Fruit fly (Drosophila melanogaster) whole organism, embryonic: Measurements from ENCODE around the gene Sr-CI.

Experiments
- B-H1 ChIP-seq: fragments of 200-800 bp; sonication (Bioruptor generic); IDR thresholded peaks from 3 replicates; pipeline ENCODE4 v1.3.6; 2022; ENCODE audit warnings: missing biosample characterization, missing genetic modification characterization
- CG10979 ChIP-seq: fragments of 200-800 bp; sonication (Bioruptor generic); optimal IDR thresholded peaks from 2 replicates; lab custom pipeline; 2018; ENCODE audit warnings: missing biosample characterization, mild to moderate bottlenecking, missing genetic modification characterization, moderate library complexity
- CG11247 ChIP-seq: fragments of 200-800 bp; sonication (Bioruptor generic); IDR thresholded peaks from 2 replicates; pipeline ENCODE4 v1.3.6; 2022; ENCODE audit warnings: missing biosample characterization, missing genetic modification characterization
- CG11398 ChIP-seq: fragments of 200-800 bp; sonication (Bioruptor generic); optimal IDR thresholded peaks from 2 replicates; lab custom pipeline; 2016; ENCODE audit warnings: missing biosample characterization, missing genetic modification characterization
- CG12769 ChIP-seq: fragments of 200-800 bp; sonication (Bioruptor generic); optimal IDR thresholded peaks from 2 replicates; lab custom pipeline; 2019; ENCODE audit warnings: missing biosample characterization, mild to moderate bottlenecking, missing genetic modification characterization, moderate library complexity
- CG13775 ChIP-seq: fragments of 200-800 bp; sonication (Bioruptor generic); optimal IDR thresholded peaks from 3 replicates; lab custom pipeline; 2017; ENCODE audit warnings: missing biosample characterization, mild to moderate bottlenecking, missing genetic modification characterization
- CG14441 ChIP-seq: fragments of 200-800 bp; sonication (Bioruptor generic); IDR thresholded peaks from 2 replicates; pipeline ENCODE4 v1.3.6; 2022; ENCODE audit warnings: missing biosample characterization, missing genetic modification characterization
- CG15269 ChIP-seq: fragments of 200-800 bp; sonication (Bioruptor generic); optimal IDR thresholded peaks from 2 replicates; lab custom pipeline; 2018; ENCODE audit warnings: missing biosample characterization, mild to moderate bottlenecking, missing genetic modification characterization, moderate library complexity
- CG16815 ChIP-seq: fragments of 200-800 bp; sonication (Bioruptor generic); optimal IDR thresholded peaks from 3 replicates; lab custom pipeline; 2017; ENCODE audit warnings: missing biosample characterization, mild to moderate bottlenecking, missing genetic modification characterization
- CG17385 ChIP-seq: fragments of 200-800 bp; sonication (Bioruptor generic); optimal IDR thresholded peaks from 3 replicates; lab custom pipeline; 2018; ENCODE audit warnings: missing biosample characterization, mild to moderate bottlenecking, missing genetic modification characterization
- CG32532 ChIP-seq: fragments of 200-800 bp; sonication (Bioruptor generic); IDR thresholded peaks from 2 replicates; pipeline ENCODE4 v1.3.6; 2022; ENCODE audit warnings: missing biosample characterization, missing genetic modification characterization
- CG4328 ChIP-seq: fragments of 200-800 bp; sonication (Bioruptor generic); optimal IDR thresholded peaks from 3 replicates; lab custom pipeline; 2017; ENCODE audit warnings: missing biosample characterization, missing genetic modification reagents, missing genetic modification characterization
- CG4617 ChIP-seq: fragments of 200-800 bp; sonication (Bioruptor generic); optimal IDR thresholded peaks from 3 replicates; lab custom pipeline; 2016; ENCODE audit warnings: missing biosample characterization, missing genetic modification characterization, borderline replicate concordance
- CG5245 ChIP-seq: fragments of 200-800 bp; sonication (Bioruptor generic); optimal IDR thresholded peaks from 3 replicates; lab custom pipeline; 2016; ENCODE audit warnings: missing biosample characterization, missing genetic modification characterization
- CG9932 ChIP-seq: fragments of 200-800 bp; sonication (Bioruptor generic); IDR thresholded peaks from 2 replicates; pipeline ENCODE4 v1.3.6; 2022; ENCODE audit warnings: missing biosample characterization, missing genetic modification characterization
- Ets97D ChIP-seq: fragments of 200-800 bp; sonication (Bioruptor generic); optimal IDR thresholded peaks from 3 replicates; lab custom pipeline; 2016; ENCODE audit warnings: missing biosample characterization, missing genetic modification characterization
- Fer1 ChIP-seq: fragments of 200-800 bp; sonication (Bioruptor generic); optimal IDR thresholded peaks from 2 replicates; lab custom pipeline; 2017; ENCODE audit warnings: missing biosample characterization, mild to moderate bottlenecking, missing genetic modification characterization
- Hand ChIP-seq: fragments of 200-800 bp; sonication (Bioruptor generic); optimal IDR thresholded peaks from 2 replicates; lab custom pipeline; 2017; ENCODE audit warnings: mild to moderate bottlenecking, missing biosample characterization, missing genetic modification reagents, missing genetic modification characterization
- Hey ChIP-seq: fragments of 200-800 bp; sonication (Bioruptor generic); optimal IDR thresholded peaks from 3 replicates; lab custom pipeline; 2018; ENCODE audit warnings: missing biosample characterization, mild to moderate bottlenecking, missing genetic modification characterization
- Mrtf ChIP-seq: fragments of 200-800 bp; sonication (Bioruptor generic); IDR thresholded peaks from 3 replicates; pipeline ENCODE4 v1.3.6; 2022; ENCODE audit warnings: missing biosample characterization, missing genetic modification characterization
- NFAT ChIP-seq: fragments of 200-800 bp; sonication (Bioruptor generic); IDR thresholded peaks from 2 replicates; pipeline ENCODE4 v1.3.6; 2022; ENCODE audit warnings: missing biosample characterization, missing genetic modification characterization
- Nf-YC ChIP-seq: fragments of 200-800 bp; optimal IDR thresholded peaks from 3 replicates; lab custom pipeline; 2019; ENCODE audit warnings: missing biosample characterization, mild to moderate bottlenecking, missing genetic modification characterization, moderate library complexity
- NfI ChIP-seq: fragments of 200-800 bp; sonication (Bioruptor generic); optimal IDR thresholded peaks from 3 replicates; lab custom pipeline; 2018; ENCODE audit warnings: missing biosample characterization, mild to moderate bottlenecking, missing genetic modification characterization, moderate library complexity
- Rx ChIP-seq: fragments of 200-800 bp; sonication (Bioruptor generic); IDR thresholded peaks from 2 replicates; pipeline ENCODE4 v1.3.6; 2022; ENCODE audit warnings: missing biosample characterization, missing genetic modification characterization
- Scr ChIP-seq: fragments of 200-800 bp; sonication (Bioruptor generic); IDR thresholded peaks from 2 replicates; pipeline ENCODE4 v1.3.6; 2022; ENCODE audit warnings: missing biosample characterization, missing genetic modification characterization; ENCODE audit not compliant: partially characterized antibody
- abd-A ChIP-seq: fragments of 200-800 bp; sonication (Bioruptor generic); optimal IDR thresholded peaks from 3 replicates; lab custom pipeline; 2019; ENCODE audit warnings: missing biosample characterization, mild to moderate bottlenecking, missing genetic modification characterization, moderate library complexity
- ac ChIP-seq: fragments of 200-800 bp; sonication (Bioruptor generic); optimal IDR thresholded peaks from 3 replicates; lab custom pipeline; 2017; ENCODE audit warnings: missing biosample characterization, mild to moderate bottlenecking, missing genetic modification characterization
- bsh ChIP-seq, 2 experiments: fragments of 200-800 bp; sonication (Bioruptor generic); optimal IDR thresholded peaks; 2 replicates each; lab custom pipeline; 2017 to 2018; ENCODE audit warnings: mild to moderate bottlenecking in 2 of 2, missing biosample characterization in 2 of 2, missing genetic modification characterization in 2 of 2, moderate library complexity in 1 of 2
- caup ChIP-seq: fragments of 200-800 bp; sonication (Bioruptor generic); optimal IDR thresholded peaks from 3 replicates; lab custom pipeline; 2017; ENCODE audit warnings: missing biosample characterization, mild to moderate bottlenecking, missing genetic modification characterization, moderate library complexity; ENCODE audit not compliant: severe bottlenecking
- chif ChIP-seq, 2 experiments: fragments of 200-800 bp; sonication (Bioruptor generic); optimal IDR thresholded peaks; 3 replicates each; lab custom pipeline; 2016; ENCODE audit warnings: missing biosample characterization in 2 of 2, missing genetic modification characterization in 2 of 2
- chn ChIP-seq: fragments of 200-800 bp; sonication (Bioruptor generic); optimal IDR thresholded peaks from 2 replicates; lab custom pipeline; 2016; ENCODE audit warnings: missing biosample characterization, missing genetic modification characterization
- eyg ChIP-seq: fragments of 200-800 bp; sonication (Bioruptor generic); optimal IDR thresholded peaks from 3 replicates; lab custom pipeline; 2016; ENCODE audit warnings: missing biosample characterization, missing genetic modification characterization
- ham ChIP-seq: fragments of 200-800 bp; sonication (Bioruptor generic); IDR thresholded peaks from 2 replicates; pipeline ENCODE4 v1.3.6; 2022; ENCODE audit warnings: missing biosample characterization, missing genetic modification characterization
- kah ChIP-seq: fragments of 200-800 bp; sonication (Bioruptor generic); optimal IDR thresholded peaks from 2 replicates; lab custom pipeline; 2018; ENCODE audit warnings: missing biosample characterization, mild to moderate bottlenecking, missing genetic modification characterization
- kni ChIP-seq: fragments of 200-800 bp; sonication (Bioruptor generic); optimal IDR thresholded peaks from 3 replicates; lab custom pipeline; 2017; ENCODE audit warnings: mild to moderate bottlenecking, missing biosample characterization, missing genetic modification reagents, missing genetic modification characterization
- lola ChIP-seq, 3 experiments: fragments of >200 bp in 2 of 3; fragments of 200-800 bp in 1 of 3; sonication (Bioruptor generic) in 1 of 3; optimal IDR thresholded peaks; 2 replicates each; lab custom pipeline; 2017 to 2019; ENCODE audit warnings: missing biosample characterization in 3 of 3, missing genetic modification characterization in 3 of 3, mild to moderate bottlenecking in 1 of 3, moderate library complexity in 1 of 3
- pho ChIP-seq: fragments of 200-800 bp; sonication (Bioruptor generic); optimal IDR thresholded peaks from 2 replicates; lab custom pipeline; 2016; ENCODE audit warnings: missing biosample characterization, missing genetic modification characterization
- pros ChIP-seq: fragments of 200-800 bp; sonication (Bioruptor generic); optimal IDR thresholded peaks from 3 replicates; lab custom pipeline; 2019; ENCODE audit warnings: missing biosample characterization, mild to moderate bottlenecking, missing genetic modification characterization, moderate library complexity
- repo ChIP-seq: fragments of 200-800 bp; sonication (Bioruptor generic); optimal IDR thresholded peaks from 2 replicates; lab custom pipeline; 2016; ENCODE audit warnings: missing biosample characterization, missing genetic modification characterization
- sens ChIP-seq: fragments of 200-800 bp; sonication (Bioruptor generic); peaks from one replicate; lab custom pipeline; 2016; ENCODE audit warnings: missing biosample characterization, missing genetic modification characterization
- sna ChIP-seq: fragments of 200-800 bp; sonication (Bioruptor generic); IDR thresholded peaks from 2 replicates; pipeline ENCODE4 v1.3.6; 2022; ENCODE audit warnings: missing biosample characterization, missing genetic modification characterization; ENCODE audit not compliant: partially characterized antibody
- sug ChIP-seq: fragments of 200-800 bp; optimal IDR thresholded peaks from 2 replicates; lab custom pipeline; 2019; ENCODE audit warnings: missing biosample characterization, mild to moderate bottlenecking, missing genetic modification characterization, moderate library complexity
- twi ChIP-seq: fragments of 200-800 bp; optimal IDR thresholded peaks from 2 replicates; lab custom pipeline; 2019; ENCODE audit warnings: missing biosample characterization, mild to moderate bottlenecking, missing genetic modification characterization, moderate library complexity
- tx ChIP-seq: fragments of 200-800 bp; sonication (Bioruptor generic); optimal IDR thresholded peaks from 2 replicates; lab custom pipeline; 2016; ENCODE audit warnings: missing biosample characterization, missing genetic modification characterization
- zen ChIP-seq: fragments of 200-800 bp; sonication (Bioruptor generic); optimal IDR thresholded peaks from 3 replicates; lab custom pipeline; 2018; ENCODE audit warnings: missing biosample characterization, mild to moderate bottlenecking, missing genetic modification characterization, moderate library complexity

Gene Sr-CI

DNA sequence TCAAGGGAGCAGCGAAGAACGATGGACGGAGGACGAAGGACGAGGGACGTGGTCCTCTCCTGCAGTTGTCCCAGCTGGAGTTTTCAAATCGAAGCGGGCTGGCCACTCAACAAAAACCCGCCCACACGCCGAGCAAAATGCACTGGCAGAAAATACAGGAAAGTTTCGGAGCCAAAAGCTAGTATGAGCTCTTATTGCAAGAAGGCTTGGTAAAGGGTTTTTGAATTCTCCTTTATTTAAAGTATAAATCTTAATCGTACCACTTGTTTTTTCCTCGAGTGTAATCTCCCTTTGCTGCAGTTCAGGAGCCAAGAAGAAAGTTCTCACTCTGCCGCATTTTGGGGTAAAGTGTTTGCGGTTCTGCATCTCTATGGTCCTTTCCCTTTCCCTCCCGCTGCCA lies 7.4 kb downstream of the Sr-CI start (continued):
- TF ChIP-seq NfI (GFP tag; lab: Kevin White, UChicago), result no peak
- TF ChIP-seq CG4328 (GFP tag; lab: Kevin White, UChicago), result no peak
- TF ChIP-seq Nf-YC (tag; lab: Kevin White, UChicago), result no peak
- TF ChIP-seq pho, result no peak
- no peak for TF ChIP-seq eyg (GFP tag; lab: Kevin White, UChicago)
- TF ChIP-seq sna (GFP tag; lab: Robert Waterston, UW), result no peak
- no peak for TF ChIP-seq CG16815
- no peak for TF ChIP-seq NFAT
- TF ChIP-seq Rx, result no peak
- no peak for TF ChIP-seq CG15269 (tag; lab: Kevin White, UChicago)
- TF ChIP-seq CG13775, result no peak
- peak; percentile 78 for TF ChIP-seq sens (GFP tag; lab: Kevin White, UChicago)
- TF ChIP-seq chn (GFP tag; lab: Kevin White, UChicago), result no peak
- TF ChIP-seq lola (GFP tag; optimal IDR thresholded peaks at IDR 0.05; lab: Kevin White, UChicago), result no peak
- TF ChIP-seq tx (GFP tag; lab: Kevin White, UChicago), result no peak
- no peak for TF ChIP-seq ham
- TF ChIP-seq bsh (GFP tag; optimal IDR thresholded peaks at IDR 0.05; lab: Kevin White, UChicago), result peak in 1 of 2 experiments; percentile 48
- no peak for TF ChIP-seq CG14441 (GFP tag; lab: Robert Waterston, UW)
- TF ChIP-seq Ets97D (GFP tag; lab: Kevin White, UChicago), result no peak
- no peak for TF ChIP-seq Hand
- no peak for TF ChIP-seq Scr
- TF ChIP-seq Mrtf, result no peak
- no peak for TF ChIP-seq repo (GFP tag; lab: Kevin White, UChicago)
- no peak for TF ChIP-seq CG9932 (GFP tag; lab: Robert Waterston, UW)
- TF ChIP-seq CG10979, result peak; percentile 38
- TF ChIP-seq chif (GFP tag; optimal IDR thresholded peaks at IDR 0.05; lab: Kevin White, UChicago), result peak in 1 of 2 experiments; percentile 10
- no peak for TF ChIP-seq ac
- no peak for TF ChIP-seq sug (tag; lab: Kevin White, UChicago)
- TF ChIP-seq B-H1 (GFP tag; lab: Robert Waterston, UW), result no peak
- TF ChIP-seq kah (GFP tag; lab: Kevin White, UChicago), result no peak
- TF ChIP-seq CG11247, result no peak
- TF ChIP-seq abd-A (tag; lab: Kevin White, UChicago), result no peak
- TF ChIP-seq CG12769 (tag; lab: Kevin White, UChicago), result no peak
- no peak for TF ChIP-seq Fer1 (GFP tag; lab: Kevin White, UChicago)
- TF ChIP-seq caup (GFP tag; lab: Kevin White, UChicago), result no peak
- no peak for TF ChIP-seq CG32532

DNA sequence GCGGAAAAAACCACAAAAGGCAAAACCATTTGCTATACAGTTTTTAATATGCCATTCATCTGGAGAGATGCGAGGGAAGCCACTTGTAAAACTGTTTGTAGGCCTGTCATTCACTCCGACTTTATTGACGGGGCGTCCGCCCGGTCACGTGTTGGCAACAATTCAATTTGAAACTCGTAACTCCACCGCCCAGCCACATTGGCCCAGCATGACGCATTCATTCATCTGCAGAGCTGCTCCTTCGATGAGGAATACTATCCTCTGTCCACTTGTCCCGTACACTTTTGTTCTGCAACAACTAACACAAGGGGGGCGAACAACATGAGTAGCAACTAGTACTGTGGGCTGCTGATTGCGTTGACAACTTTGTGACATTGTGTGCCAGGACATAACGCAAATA lies 10.8 kb downstream of the Sr-CI start:
- TF ChIP-seq Hey (tag; lab: Kevin White, UChicago) (peak; percentile 96), CG11247 (no peak), zen (peak; percentile 46), kni (GFP tag; lab: Kevin White, UChicago) (peak; percentile 58), CG11398 (no peak), CG17385 (no peak), Scr (no peak), CG5245 (no peak), CG4617 (GFP tag; lab: Kevin White, UChicago) (no peak), twi (tag; lab: Kevin White, UChicago) (peak; percentile 60), pros (GFP tag; lab: Kevin White, UChicago) (no peak)
- TF ChIP-seq, all 482 proteins: peak for 4
